Worm (Caenorhabditis elegans): ENCODE measurements around the gene lelo-3.

- TF ChIP-seq pha-4 (tag; optimal IDR thresholded peaks at IDR 0.05) = no peak
- TF ChIP-seq tbx-7 (tag; optimal IDR thresholded peaks at IDR 0.05) = no peak
- no peak for TF ChIP-seq rnt-1 (tag; optimal IDR thresholded peaks at IDR 0.05)
- no peak for TF ChIP-seq elt-2 (tag; optimal IDR thresholded peaks at IDR 0.05)
- TF ChIP-seq gmeb-2 (tag; optimal IDR thresholded peaks at IDR 0.05) = no peak
- TF ChIP-seq lin-11 (tag; optimal IDR thresholded peaks at IDR 0.05) = no peak
Observed at ce11 chrX:6059163-6059782, 36.9 kb upstream of the lelo-3 start.
